Worm (Caenorhabditis elegans) whole organism, L3 larva: ENCODE results near the gene K07B1.7.

Experiments
- R02D3.7 ChIP-seq: fragments of 150-350 bp; optimal IDR thresholded peaks from 2 replicates; lab custom pipeline; 2014; ENCODE audit warnings: missing biosample characterization, missing genetic modification characterization
- ZK546.5 ChIP-seq: sonication (generic microtip); optimal IDR thresholded peaks from 2 replicates; lab custom pipeline; 2017; ENCODE audit warnings: missing biosample characterization, missing genetic modification characterization
- ceh-16 ChIP-seq: sonication (generic microtip); optimal IDR thresholded peaks from 2 replicates; lab custom pipeline; 2017; ENCODE audit warnings: missing biosample characterization, missing genetic modification characterization
- ceh-28 ChIP-seq: fragments of 150-350 bp; optimal IDR thresholded peaks from 2 replicates; lab custom pipeline; 2014; ENCODE audit warnings: missing biosample characterization, missing genetic modification reagents, missing genetic modification characterization
- ceh-82 ChIP-seq: fragments of 150-350 bp; optimal IDR thresholded peaks from 2 replicates; lab custom pipeline; 2014; ENCODE audit warnings: missing biosample characterization, missing genetic modification characterization
- daf-12 ChIP-seq: fragments of 150-350 bp; optimal IDR thresholded peaks from 2 replicates; lab custom pipeline; 2014; ENCODE audit warnings: missing biosample characterization, missing genetic modification reagents, missing genetic modification characterization
- egl-27 ChIP-seq: sonication (generic microtip); optimal IDR thresholded peaks from 4 replicates; lab custom pipeline; 2017; ENCODE audit warnings: missing biosample characterization, missing genetic modification reagents, missing genetic modification characterization
- egl-5 ChIP-seq: fragments of 150-350 bp; optimal IDR thresholded peaks from 2 replicates; lab custom pipeline; 2017; ENCODE audit warnings: missing biosample characterization, missing genetic modification reagents, missing genetic modification characterization, inconsistent platforms
- elt-1 ChIP-seq: fragments of 150-350 bp; optimal IDR thresholded peaks from 2 replicates; lab custom pipeline; 2014; ENCODE audit warnings: missing biosample characterization, missing genetic modification characterization
- elt-2 ChIP-seq: sonication (generic microtip); optimal IDR thresholded peaks from 2 replicates; lab custom pipeline; 2016; ENCODE audit warnings: missing genetic modification reagents, mild to moderate bottlenecking, missing genetic modification characterization, missing compliant biosample characterization
- eor-1 ChIP-seq, 2 experiments: fragments of 150-350 bp; optimal IDR thresholded peaks; 2 replicates each; lab custom pipeline; 2014 to 2018; ENCODE audit warnings: missing biosample characterization in 2 of 2, missing genetic modification characterization in 2 of 2
- fkh-10 ChIP-seq: sonication (generic microtip); optimal IDR thresholded peaks from 2 replicates; lab custom pipeline; 2017; ENCODE audit warnings: missing biosample characterization, missing genetic modification reagents, missing genetic modification characterization
- fkh-2 ChIP-seq: fragments of 150-350 bp; optimal IDR thresholded peaks from 2 replicates; lab custom pipeline; 2014; ENCODE audit warnings: missing biosample characterization, missing genetic modification reagents, missing genetic modification characterization
- fos-1 ChIP-seq: fragments of 150-350 bp; optimal IDR thresholded peaks from 2 replicates; lab custom pipeline; 2014; ENCODE audit warnings: missing biosample characterization, missing genetic modification characterization
- hmg-11 ChIP-seq: sonication (generic microtip); optimal IDR thresholded peaks from 2 replicates; lab custom pipeline; 2016; ENCODE audit warnings: missing genetic modification characterization, missing compliant biosample characterization
- jun-1 ChIP-seq: fragments of 150-350 bp; optimal IDR thresholded peaks from 2 replicates; lab custom pipeline; 2014; ENCODE audit warnings: missing biosample characterization, missing genetic modification reagents, missing genetic modification characterization
- lin-15B ChIP-seq: fragments of 150-350 bp; optimal IDR thresholded peaks from 2 replicates; lab custom pipeline; 2014; ENCODE audit warnings: missing biosample characterization, missing genetic modification characterization
- mdl-1 ChIP-seq: fragments of 150-350 bp; optimal IDR thresholded peaks from 2 replicates; lab custom pipeline; 2014; ENCODE audit warnings: missing biosample characterization, missing genetic modification characterization
- mml-1 ChIP-seq: fragments of 150-350 bp; sonication (generic microtip); optimal IDR thresholded peaks from 3 replicates; lab custom pipeline; 2014; ENCODE audit warnings: missing biosample characterization, missing genetic modification characterization
- nfya-1 ChIP-seq: sonication (generic microtip); optimal IDR thresholded peaks from 2 replicates; lab custom pipeline; 2017; ENCODE audit warnings: missing genetic modification characterization, mild to moderate bottlenecking, missing compliant biosample characterization, antibody characterized with exemption, moderate library complexity; ENCODE audit not compliant: insufficient read depth
- nhr-11 ChIP-seq: fragments of 150-350 bp; optimal IDR thresholded peaks from 2 replicates; lab custom pipeline; 2014; ENCODE audit warnings: missing biosample characterization, missing genetic modification characterization
- nhr-23 ChIP-seq: fragments of 150-350 bp; optimal IDR thresholded peaks from 2 replicates; lab custom pipeline; 2014; ENCODE audit warnings: missing biosample characterization, missing genetic modification reagents, missing genetic modification characterization
- nhr-237 ChIP-seq: fragments of 150-350 bp; optimal IDR thresholded peaks from 2 replicates; lab custom pipeline; 2014; ENCODE audit warnings: missing biosample characterization, missing genetic modification characterization
- nhr-25 ChIP-seq: sonication (generic microtip); optimal IDR thresholded peaks from 2 replicates; lab custom pipeline; 2017; ENCODE audit warnings: missing biosample characterization, missing genetic modification characterization
- nhr-28 ChIP-seq: fragments of 150-350 bp; optimal IDR thresholded peaks from 2 replicates; lab custom pipeline; 2014; ENCODE audit warnings: missing biosample characterization, missing genetic modification characterization
- nhr-43 ChIP-seq: sonication (generic microtip); optimal IDR thresholded peaks from 2 replicates; lab custom pipeline; 2016; ENCODE audit warnings: mild to moderate bottlenecking, missing genetic modification characterization, missing compliant biosample characterization; ENCODE audit not compliant: poor library complexity, severe bottlenecking
- nhr-67 ChIP-seq: fragments of 150-350 bp; optimal IDR thresholded peaks from 2 replicates; lab custom pipeline; 2014; ENCODE audit warnings: missing biosample characterization, missing genetic modification characterization
- nhr-77 ChIP-seq: fragments of 150-350 bp; optimal IDR thresholded peaks from 2 replicates; lab custom pipeline; 2014; ENCODE audit warnings: missing biosample characterization, missing genetic modification characterization
- pha-4 ChIP-seq: fragments of 150-350 bp; optimal IDR thresholded peaks from 2 replicates; lab custom pipeline; 2014; ENCODE audit warnings: missing biosample characterization, missing genetic modification reagents, missing genetic modification characterization
- pqm-1 ChIP-seq: fragments of 150-350 bp; optimal IDR thresholded peaks from 2 replicates; lab custom pipeline; 2017; ENCODE audit warnings: missing biosample characterization, missing genetic modification characterization, inconsistent platforms
- sea-2 ChIP-seq: fragments of 150-350 bp; sonication (generic microtip); optimal IDR thresholded peaks from 4 replicates; lab custom pipeline; 2014; ENCODE audit warnings: missing biosample characterization, missing genetic modification reagents, missing genetic modification characterization
- skn-1 ChIP-seq: fragments of 150-350 bp; optimal IDR thresholded peaks from 2 replicates; lab custom pipeline; 2014; ENCODE audit warnings: missing biosample characterization, missing genetic modification characterization
- tbx-2 ChIP-seq: sonication (generic microtip); optimal IDR thresholded peaks from 2 replicates; lab custom pipeline; 2016; ENCODE audit warnings: mild to moderate bottlenecking, missing genetic modification characterization, missing compliant biosample characterization
- unc-39 ChIP-seq: sonication (generic microtip); optimal IDR thresholded peaks from 4 replicates; lab custom pipeline; 2017; ENCODE audit warnings: missing biosample characterization, missing genetic modification characterization
- unc-62 ChIP-seq: fragments of 150-350 bp; sonication (generic microtip); optimal IDR thresholded peaks from 4 replicates; lab custom pipeline; 2014; ENCODE audit warnings: missing biosample characterization, missing genetic modification reagents, missing genetic modification characterization
- ztf-11 ChIP-seq: fragments of 150-350 bp; optimal IDR thresholded peaks from 2 replicates; lab custom pipeline; 2014; ENCODE audit warnings: missing biosample characterization, missing genetic modification characterization
- ztf-4 ChIP-seq: fragments of 150-350 bp; optimal IDR thresholded peaks from 2 replicates; lab custom pipeline; 2014; ENCODE audit warnings: missing biosample characterization, missing genetic modification characterization

K07B1.7 gene

DNA sequence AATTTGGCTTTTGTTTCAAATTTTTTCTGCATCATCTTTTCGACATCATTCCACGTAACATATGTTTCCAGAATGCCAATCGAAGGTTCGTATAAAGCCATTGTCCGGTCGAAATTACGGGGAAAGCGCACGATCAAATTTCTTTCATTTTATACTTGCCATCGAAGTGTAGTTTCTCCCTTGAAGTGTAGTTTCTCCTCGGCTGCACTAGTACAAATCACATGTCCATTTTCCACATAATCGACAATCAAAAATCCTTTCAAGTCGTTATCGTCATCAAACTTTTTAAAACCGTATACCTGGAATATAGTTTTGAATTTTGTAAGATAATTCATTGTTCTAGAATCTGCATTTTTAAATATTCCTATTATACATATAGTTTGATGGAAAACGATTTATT, 28.6 kb upstream of the K07B1.7 start, which contains the start of gene E02C12.9:
TSS of gene E02C12.9 (minus strand) at position 101 of the 400 bp plus-strand sequence.
- TF ChIP-seq unc-39 (tag; lab: Kevin White, UChicago) (no peak), fkh-2 (no peak), nhr-237 (tag; lab: Kevin White, UChicago) (no peak), nhr-11 (tag; lab: Kevin White, UChicago) (no peak), nhr-28 (tag; lab: Kevin White, UChicago) (no peak), elt-2 (no peak)

DNA sequence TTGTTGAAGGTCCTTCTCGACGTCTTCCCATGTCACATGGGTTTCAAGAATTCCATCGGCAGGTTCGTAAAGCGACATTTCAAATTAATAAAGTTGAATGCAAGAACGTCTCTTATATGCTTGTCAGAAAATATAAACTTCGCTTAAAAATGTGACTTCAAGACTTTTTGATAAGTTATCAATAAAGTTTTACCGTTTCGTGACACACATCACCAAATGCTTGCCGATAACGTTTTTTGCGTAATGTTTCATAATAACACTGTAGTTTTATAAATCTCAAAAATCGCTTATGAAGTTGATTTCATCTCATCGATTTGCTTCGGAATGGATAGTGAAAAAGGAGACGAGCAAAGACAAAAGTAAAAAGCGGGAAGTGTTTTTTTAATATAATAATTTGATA, 26.7 kb upstream of the K07B1.7 start, which contains the start of gene E02C12.8:
TSS of gene E02C12.8 (minus strand) at position 141 of the 400 bp plus-strand sequence.
- TF ChIP-seq elt-2 (peak; percentile 85), pqm-1 (tag; lab: Kevin White, UChicago) (peak; percentile 75), hmg-11 (no peak)

DNA sequence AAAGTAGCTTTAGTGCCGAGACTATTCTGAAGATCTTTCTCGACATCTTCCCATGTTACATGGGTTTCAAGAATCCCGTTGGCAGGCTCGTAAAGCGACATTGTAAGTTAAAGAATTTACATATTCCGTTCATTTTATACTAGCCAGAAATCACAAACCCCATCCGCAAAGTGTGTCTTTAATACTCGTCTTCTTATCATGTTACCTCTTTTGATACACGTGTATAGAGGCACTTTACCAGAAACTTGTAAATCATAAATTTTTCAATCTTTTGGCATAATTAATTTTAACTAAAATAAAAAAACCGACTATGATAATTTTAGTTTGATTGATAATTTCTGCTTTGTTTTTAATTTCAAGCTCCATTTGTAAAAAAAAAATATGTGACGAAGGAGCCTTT, 24.2 kb upstream of the K07B1.7 start, which contains the start of gene E02C12.6:
TSS of gene E02C12.6 (minus strand) at position 101 of the 400 bp plus-strand sequence.
- TF ChIP-seq R02D3.7 (no peak), daf-12 (tag; lab: Kevin White, UChicago) (no peak), fkh-10 (GFP tag; lab: Kevin White, UChicago) (no peak), mdl-1 (tag; lab: Kevin White, UChicago) (no peak), nhr-77 (tag; lab: Kevin White, UChicago) (no peak), tbx-2 (tag; lab: Kevin White, UChicago) (no peak), nfya-1 (tag; lab: Kevin White, UChicago) (no peak), skn-1 (tag; lab: Kevin White, UChicago) (no peak), nhr-25 (no peak), lin-15B (no peak), mml-1 (tag; lab: Kevin White, UChicago) (no peak), unc-62 (GFP tag; lab: Kevin White, UChicago) (no peak), egl-5 (tag; lab: Kevin White, UChicago) (no peak), nhr-23 (tag; lab: Kevin White, UChicago) (no peak), pqm-1 (tag; lab: Kevin White, UChicago) (no peak), nhr-237 (tag; lab: Kevin White, UChicago) (no peak)

- TF ChIP-seq jun-1 (tag; lab: Kevin White, UChicago): no peak
- TF ChIP-seq nhr-11 (tag; lab: Kevin White, UChicago): no peak
- no peak for TF ChIP-seq elt-1 (tag; lab: Kevin White, UChicago)
- no peak for TF ChIP-seq ztf-11 (tag; lab: Kevin White, UChicago)
- no peak for TF ChIP-seq unc-39 (tag; lab: Kevin White, UChicago)
- TF ChIP-seq daf-12 (tag; lab: Kevin White, UChicago): no peak
- no peak for TF ChIP-seq nhr-67 (tag; lab: Kevin White, UChicago)
- no peak for TF ChIP-seq hmg-11
- TF ChIP-seq ceh-16 (tag; lab: Kevin White, UChicago): no peak
- no peak for TF ChIP-seq egl-5 (tag; lab: Kevin White, UChicago)
- no peak for TF ChIP-seq fos-1
- no peak for TF ChIP-seq lin-15B
- no peak for TF ChIP-seq ceh-82
- no peak for TF ChIP-seq eor-1 (tag; optimal IDR thresholded peaks at IDR 0.05; lab: Kevin White, UChicago)
- no peak for TF ChIP-seq egl-27 (tag; lab: Kevin White, UChicago)
- no peak for TF ChIP-seq pha-4 (tag; lab: Kevin White, UChicago)
- no peak for TF ChIP-seq ztf-4
- no peak for TF ChIP-seq ceh-28
- no peak for TF ChIP-seq sea-2 (GFP tag; lab: Kevin White, UChicago)
- TF ChIP-seq nhr-43 (tag; lab: Kevin White, UChicago): no peak
These were observed 12.9 kb upstream of the K07B1.7 start, which contains the start of gene gpa-3 for ce11 chrV:9359674-9360073. TSS of gene gpa-3 (minus strand) at chrV:9359774.

- peak; percentile 24 for TF ChIP-seq pqm-1 (tag; lab: Kevin White, UChicago)
- TF ChIP-seq elt-2: peak; percentile 64
- no peak for TF ChIP-seq ZK546.5
- no peak for TF ChIP-seq nfya-1 (tag; lab: Kevin White, UChicago)
- no peak for TF ChIP-seq nhr-11 (tag; lab: Kevin White, UChicago)
- TF ChIP-seq nhr-43 (tag; lab: Kevin White, UChicago): no peak
These were observed 9.6 kb upstream of the K07B1.7 start, which contains the start of gene ttr-49 for ce11 chrV:9356345-9356744. TSS of gene ttr-49 (minus strand) at chrV:9356515.
